Worm (Caenorhabditis elegans) whole organism, L3 larva: ENCODE results near the gene Y38E10A.9.

Experiments used
- R02D3.7 ChIP-seq: fragments of 150-350 bp; optimal IDR thresholded peaks from 2 replicates; lab custom pipeline; 2014; ENCODE audit warnings: missing biosample characterization, missing genetic modification characterization
- ZK546.5 ChIP-seq: sonication (generic microtip); optimal IDR thresholded peaks from 2 replicates; lab custom pipeline; 2017; ENCODE audit warnings: missing biosample characterization, missing genetic modification characterization
- aly-2 ChIP-seq: fragments of 150-350 bp; optimal IDR thresholded peaks from 2 replicates; lab custom pipeline; 2014; ENCODE audit warnings: missing biosample characterization, missing genetic modification characterization
- ama-1 ChIP-seq: fragments of 150-350 bp; optimal IDR thresholded peaks from 2 replicates; lab custom pipeline; 2018
- ceh-16 ChIP-seq: sonication (generic microtip); optimal IDR thresholded peaks from 2 replicates; lab custom pipeline; 2017; ENCODE audit warnings: missing biosample characterization, missing genetic modification characterization
- ceh-28 ChIP-seq: fragments of 150-350 bp; optimal IDR thresholded peaks from 2 replicates; lab custom pipeline; 2014; ENCODE audit warnings: missing biosample characterization, missing genetic modification reagents, missing genetic modification characterization
- ceh-82 ChIP-seq: fragments of 150-350 bp; optimal IDR thresholded peaks from 2 replicates; lab custom pipeline; 2014; ENCODE audit warnings: missing biosample characterization, missing genetic modification characterization
- ceh-9 ChIP-seq: sonication (generic microtip); optimal IDR thresholded peaks from 2 replicates; lab custom pipeline; 2018; ENCODE audit warnings: missing biosample characterization, missing genetic modification characterization
- daf-12 ChIP-seq: fragments of 150-350 bp; optimal IDR thresholded peaks from 2 replicates; lab custom pipeline; 2014; ENCODE audit warnings: missing biosample characterization, missing genetic modification reagents, missing genetic modification characterization
- egl-27 ChIP-seq: sonication (generic microtip); optimal IDR thresholded peaks from 4 replicates; lab custom pipeline; 2017; ENCODE audit warnings: missing biosample characterization, missing genetic modification reagents, missing genetic modification characterization
- egl-5 ChIP-seq: fragments of 150-350 bp; optimal IDR thresholded peaks from 2 replicates; lab custom pipeline; 2017; ENCODE audit warnings: missing biosample characterization, missing genetic modification reagents, missing genetic modification characterization, inconsistent platforms
- elt-1 ChIP-seq: fragments of 150-350 bp; optimal IDR thresholded peaks from 2 replicates; lab custom pipeline; 2014; ENCODE audit warnings: missing biosample characterization, missing genetic modification characterization
- elt-2 ChIP-seq: sonication (generic microtip); optimal IDR thresholded peaks from 2 replicates; lab custom pipeline; 2016; ENCODE audit warnings: missing genetic modification reagents, mild to moderate bottlenecking, missing genetic modification characterization, missing compliant biosample characterization
- elt-3 ChIP-seq, 3 experiments: fragments of 150-350 bp in 1 of 3; sonication (generic microtip) in 2 of 3; optimal IDR thresholded peaks; 2 replicates in 2 of 3; 4 replicates in 1 of 3; lab custom pipeline; 2014 to 2017; ENCODE audit warnings: missing biosample characterization in 3 of 3, missing genetic modification characterization in 3 of 3
- eor-1 ChIP-seq, 2 experiments: fragments of 150-350 bp; optimal IDR thresholded peaks; 2 replicates each; lab custom pipeline; 2014 to 2018; ENCODE audit warnings: missing biosample characterization in 2 of 2, missing genetic modification characterization in 2 of 2
- fkh-10 ChIP-seq: sonication (generic microtip); optimal IDR thresholded peaks from 2 replicates; lab custom pipeline; 2017; ENCODE audit warnings: missing biosample characterization, missing genetic modification reagents, missing genetic modification characterization
- fkh-2 ChIP-seq: fragments of 150-350 bp; optimal IDR thresholded peaks from 2 replicates; lab custom pipeline; 2014; ENCODE audit warnings: missing biosample characterization, missing genetic modification reagents, missing genetic modification characterization
- fos-1 ChIP-seq: fragments of 150-350 bp; optimal IDR thresholded peaks from 2 replicates; lab custom pipeline; 2014; ENCODE audit warnings: missing biosample characterization, missing genetic modification characterization
- hmg-11 ChIP-seq: sonication (generic microtip); optimal IDR thresholded peaks from 2 replicates; lab custom pipeline; 2016; ENCODE audit warnings: missing genetic modification characterization, missing compliant biosample characterization
- jun-1 ChIP-seq: fragments of 150-350 bp; optimal IDR thresholded peaks from 2 replicates; lab custom pipeline; 2014; ENCODE audit warnings: missing biosample characterization, missing genetic modification reagents, missing genetic modification characterization
- lin-15B ChIP-seq: fragments of 150-350 bp; optimal IDR thresholded peaks from 2 replicates; lab custom pipeline; 2014; ENCODE audit warnings: missing biosample characterization, missing genetic modification characterization
- lin-39 ChIP-seq: fragments of 150-350 bp; optimal IDR thresholded peaks from 2 replicates; lab custom pipeline; 2018; ENCODE audit warnings: missing biosample characterization, missing genetic modification reagents, missing genetic modification characterization
- lsy-12 ChIP-seq: sonication (generic microtip); optimal IDR thresholded peaks from 2 replicates; lab custom pipeline; 2016; ENCODE audit warnings: mild to moderate bottlenecking, missing genetic modification characterization, missing compliant biosample characterization
- mdl-1 ChIP-seq: fragments of 150-350 bp; optimal IDR thresholded peaks from 2 replicates; lab custom pipeline; 2014; ENCODE audit warnings: missing biosample characterization, missing genetic modification characterization
- mml-1 ChIP-seq: fragments of 150-350 bp; sonication (generic microtip); optimal IDR thresholded peaks from 3 replicates; lab custom pipeline; 2014; ENCODE audit warnings: missing biosample characterization, missing genetic modification characterization
- nfya-1 ChIP-seq: sonication (generic microtip); optimal IDR thresholded peaks from 2 replicates; lab custom pipeline; 2017; ENCODE audit warnings: missing genetic modification characterization, mild to moderate bottlenecking, missing compliant biosample characterization, antibody characterized with exemption, moderate library complexity; ENCODE audit not compliant: insufficient read depth
- nhr-11 ChIP-seq: fragments of 150-350 bp; optimal IDR thresholded peaks from 2 replicates; lab custom pipeline; 2014; ENCODE audit warnings: missing biosample characterization, missing genetic modification characterization
- nhr-12 ChIP-seq: fragments of 150-350 bp; optimal IDR thresholded peaks from 2 replicates; lab custom pipeline; 2014; ENCODE audit warnings: missing biosample characterization, missing genetic modification characterization
- nhr-23 ChIP-seq: fragments of 150-350 bp; optimal IDR thresholded peaks from 2 replicates; lab custom pipeline; 2014; ENCODE audit warnings: missing biosample characterization, missing genetic modification reagents, missing genetic modification characterization
- nhr-237 ChIP-seq: fragments of 150-350 bp; optimal IDR thresholded peaks from 2 replicates; lab custom pipeline; 2014; ENCODE audit warnings: missing biosample characterization, missing genetic modification characterization
- nhr-25 ChIP-seq: sonication (generic microtip); optimal IDR thresholded peaks from 2 replicates; lab custom pipeline; 2017; ENCODE audit warnings: missing biosample characterization, missing genetic modification characterization
- nhr-28 ChIP-seq: fragments of 150-350 bp; optimal IDR thresholded peaks from 2 replicates; lab custom pipeline; 2014; ENCODE audit warnings: missing biosample characterization, missing genetic modification characterization
- nhr-43 ChIP-seq: sonication (generic microtip); optimal IDR thresholded peaks from 2 replicates; lab custom pipeline; 2016; ENCODE audit warnings: mild to moderate bottlenecking, missing genetic modification characterization, missing compliant biosample characterization; ENCODE audit not compliant: poor library complexity, severe bottlenecking
- nhr-67 ChIP-seq: fragments of 150-350 bp; optimal IDR thresholded peaks from 2 replicates; lab custom pipeline; 2014; ENCODE audit warnings: missing biosample characterization, missing genetic modification characterization
- nhr-76 ChIP-seq: fragments of 150-350 bp; sonication (generic microtip); optimal IDR thresholded peaks from 5 replicates; lab custom pipeline; 2014; ENCODE audit warnings: missing biosample characterization, missing genetic modification characterization
- nhr-77 ChIP-seq: fragments of 150-350 bp; optimal IDR thresholded peaks from 2 replicates; lab custom pipeline; 2014; ENCODE audit warnings: missing biosample characterization, missing genetic modification characterization
- pha-4 ChIP-seq: fragments of 150-350 bp; optimal IDR thresholded peaks from 2 replicates; lab custom pipeline; 2014; ENCODE audit warnings: missing biosample characterization, missing genetic modification reagents, missing genetic modification characterization
- pqm-1 ChIP-seq: fragments of 150-350 bp; optimal IDR thresholded peaks from 2 replicates; lab custom pipeline; 2017; ENCODE audit warnings: missing biosample characterization, missing genetic modification characterization, inconsistent platforms
- sea-2 ChIP-seq: fragments of 150-350 bp; sonication (generic microtip); optimal IDR thresholded peaks from 4 replicates; lab custom pipeline; 2014; ENCODE audit warnings: missing biosample characterization, missing genetic modification reagents, missing genetic modification characterization
- skn-1 ChIP-seq: fragments of 150-350 bp; optimal IDR thresholded peaks from 2 replicates; lab custom pipeline; 2014; ENCODE audit warnings: missing biosample characterization, missing genetic modification characterization
- snpc-4 ChIP-seq: fragments of 150-350 bp; optimal IDR thresholded peaks from 2 replicates; lab custom pipeline; 2014; ENCODE audit warnings: missing biosample characterization, missing genetic modification characterization
- tbx-2 ChIP-seq: sonication (generic microtip); optimal IDR thresholded peaks from 2 replicates; lab custom pipeline; 2016; ENCODE audit warnings: mild to moderate bottlenecking, missing genetic modification characterization, missing compliant biosample characterization
- unc-39 ChIP-seq: sonication (generic microtip); optimal IDR thresholded peaks from 4 replicates; lab custom pipeline; 2017; ENCODE audit warnings: missing biosample characterization, missing genetic modification characterization
- unc-62 ChIP-seq: fragments of 150-350 bp; sonication (generic microtip); optimal IDR thresholded peaks from 4 replicates; lab custom pipeline; 2014; ENCODE audit warnings: missing biosample characterization, missing genetic modification reagents, missing genetic modification characterization
- zag-1 ChIP-seq: fragments of 150-350 bp; optimal IDR thresholded peaks from 2 replicates; lab custom pipeline; 2014; ENCODE audit warnings: missing biosample characterization, missing genetic modification characterization
- ztf-11 ChIP-seq: fragments of 150-350 bp; optimal IDR thresholded peaks from 2 replicates; lab custom pipeline; 2014; ENCODE audit warnings: missing biosample characterization, missing genetic modification characterization
- ztf-4 ChIP-seq: fragments of 150-350 bp; optimal IDR thresholded peaks from 2 replicates; lab custom pipeline; 2014; ENCODE audit warnings: missing biosample characterization, missing genetic modification characterization

The Y38E10A.9 gene

ce11 chrII:12580952-12581351 is 27.8 kb upstream of the Y38E10A.9 start, which contains the start of gene clec-4:
Gene clec-4 (minus strand): TSS chrII:12581113.
- TF ChIP-seq ama-1 (lab: Kevin White, UChicago), result no peak
- peak; percentile 31 for TF ChIP-seq elt-2 (tag; lab: Kevin White, UChicago)
- TF ChIP-seq ceh-9 (tag; lab: Kevin White, UChicago), result no peak
- no peak for TF ChIP-seq ceh-82 (tag; lab: Kevin White, UChicago)
- no peak for TF ChIP-seq mdl-1
- no peak for TF ChIP-seq tbx-2
- no peak for TF ChIP-seq ztf-11
- TF ChIP-seq nhr-67 (tag; lab: Kevin White, UChicago), result no peak
- TF ChIP-seq hmg-11 (tag; lab: Kevin White, UChicago), result no peak
- TF ChIP-seq unc-39, result no peak
- TF ChIP-seq pqm-1 (tag; lab: Kevin White, UChicago), result peak; percentile 63
- no peak for TF ChIP-seq nhr-12 (tag; lab: Kevin White, UChicago)
- TF ChIP-seq nhr-76 (tag; lab: Kevin White, UChicago), result no peak
- no peak for TF ChIP-seq jun-1 (tag; lab: Kevin White, UChicago)
- TF ChIP-seq ceh-16, result no peak

- no peak for TF ChIP-seq lin-39 (tag; lab: Kevin White, UChicago)
- TF ChIP-seq egl-5 (tag; lab: Kevin White, UChicago), result peak; percentile 37
- TF ChIP-seq skn-1, result no peak
- TF ChIP-seq ceh-9 (tag; lab: Kevin White, UChicago), result no peak
- TF ChIP-seq R02D3.7 (tag; lab: Kevin White, UChicago), result no peak
- TF ChIP-seq nfya-1, result peak; percentile 46
- TF ChIP-seq ceh-16, result no peak
- TF ChIP-seq pha-4 (tag; lab: Kevin White, UChicago), result peak; percentile 23
- no peak for TF ChIP-seq ama-1 (lab: Kevin White, UChicago)
- no peak for TF ChIP-seq ztf-4 (tag; lab: Kevin White, UChicago)
- TF ChIP-seq nhr-76 (tag; lab: Kevin White, UChicago), result no peak
- TF ChIP-seq fos-1, result no peak
- no peak for TF ChIP-seq pqm-1 (tag; lab: Kevin White, UChicago)
- no peak for TF ChIP-seq elt-3 (tag; optimal IDR thresholded peaks at IDR 0.05; lab: Kevin White, UChicago)
- no peak for TF ChIP-seq mml-1 (tag; lab: Kevin White, UChicago)
- TF ChIP-seq jun-1 (tag; lab: Kevin White, UChicago), result no peak
- TF ChIP-seq ceh-82 (tag; lab: Kevin White, UChicago), result no peak
- TF ChIP-seq lin-15B, result peak; percentile 81
- peak; percentile 56 for TF ChIP-seq nhr-25 (tag; lab: Kevin White, UChicago)
- TF ChIP-seq aly-2 (tag; lab: Kevin White, UChicago), result no peak
- TF ChIP-seq mdl-1, result no peak
- TF ChIP-seq lsy-12, result no peak
- no peak for TF ChIP-seq fkh-10 (GFP tag; lab: Kevin White, UChicago)
- TF ChIP-seq nhr-11, result no peak
- TF ChIP-seq hmg-11 (tag; lab: Kevin White, UChicago), result peak; percentile 43
- no peak for TF ChIP-seq unc-39
- TF ChIP-seq daf-12 (tag; lab: Kevin White, UChicago), result no peak
- TF ChIP-seq ZK546.5 (tag; lab: Kevin White, UChicago), result no peak
- TF ChIP-seq elt-2 (tag; lab: Kevin White, UChicago), result peak; percentile 5
- no peak for TF ChIP-seq nhr-77
- TF ChIP-seq nhr-43 (tag; lab: Kevin White, UChicago), result no peak
- TF ChIP-seq ceh-28 (tag; lab: Kevin White, UChicago), result peak; percentile 78
- no peak for TF ChIP-seq snpc-4 (tag; lab: Kevin White, UChicago)
- no peak for TF ChIP-seq fkh-2 (tag; lab: Kevin White, UChicago)
- TF ChIP-seq nhr-12 (tag; lab: Kevin White, UChicago), result no peak
- no peak for TF ChIP-seq nhr-237 (tag; lab: Kevin White, UChicago)
- no peak for TF ChIP-seq sea-2 (GFP tag; lab: Kevin White, UChicago)
- no peak for TF ChIP-seq egl-27 (tag; lab: Kevin White, UChicago)
- no peak for TF ChIP-seq nhr-28 (tag; lab: Kevin White, UChicago)
- TF ChIP-seq nhr-67 (tag; lab: Kevin White, UChicago), result no peak
- TF ChIP-seq ztf-11, result no peak
- no peak for TF ChIP-seq zag-1 (tag; lab: Kevin White, UChicago)
- TF ChIP-seq elt-1 (tag; lab: Kevin White, UChicago), result no peak
- no peak for TF ChIP-seq unc-62 (GFP tag; lab: Kevin White, UChicago)
- TF ChIP-seq nhr-23 (tag; lab: Kevin White, UChicago), result peak; percentile 0
- no peak for TF ChIP-seq tbx-2
- TF ChIP-seq eor-1 (tag; optimal IDR thresholded peaks at IDR 0.05; lab: Kevin White, UChicago), result no peak
These were observed 4.8 kb upstream of the Y38E10A.9 start, which contains the start of the genes ceh-100 and lips-15 for ce11 chrII:12603667-12604621. Gene ceh-100 (minus strand): TSS chrII:12603680. Gene lips-15 (plus strand): TSS chrII:12604386.
